Fruit fly (Drosophila melanogaster) whole organism, embryonic: ENCODE measurements around the gene CG33664.

Experiments used
- Atf3 ChIP-seq: fragments of 200-800 bp; sonication (Bioruptor generic); optimal IDR thresholded peaks from 3 replicates; lab custom pipeline; 2016; ENCODE audit warnings: missing biosample characterization, missing genetic modification characterization
- CG10147 ChIP-seq: fragments of 200-800 bp; sonication (Bioruptor generic); optimal IDR thresholded peaks from 2 replicates; lab custom pipeline; 2019; ENCODE audit warnings: missing biosample characterization, mild to moderate bottlenecking, missing genetic modification characterization, moderate library complexity
- CG10959 ChIP-seq: fragments of 200-800 bp; sonication (Bioruptor generic); IDR thresholded peaks from 2 replicates; pipeline ENCODE4 v1.3.6; 2022; ENCODE audit warnings: missing biosample characterization, missing genetic modification characterization
- CG11504 ChIP-seq: fragments of 200-800 bp; sonication (Bioruptor generic); optimal IDR thresholded peaks from 3 replicates; lab custom pipeline; 2019; ENCODE audit warnings: missing biosample characterization, mild to moderate bottlenecking, missing genetic modification characterization, moderate library complexity
- CG12219 ChIP-seq: fragments of 200-800 bp; sonication (Bioruptor generic); optimal IDR thresholded peaks from 3 replicates; lab custom pipeline; 2018; ENCODE audit warnings: missing biosample characterization, mild to moderate bottlenecking, missing genetic modification characterization
- CG14441 ChIP-seq: fragments of 200-800 bp; sonication (Bioruptor generic); IDR thresholded peaks from 2 replicates; pipeline ENCODE4 v1.3.6; 2022; ENCODE audit warnings: missing biosample characterization, missing genetic modification characterization
- CG30020 ChIP-seq: fragments of 200-800 bp; optimal IDR thresholded peaks from 2 replicates; lab custom pipeline; 2019; ENCODE audit warnings: missing biosample characterization, mild to moderate bottlenecking, missing genetic modification characterization, moderate library complexity
- CG34376 ChIP-seq: fragments of 200-800 bp; sonication (Bioruptor generic); optimal IDR thresholded peaks from 2 replicates; lab custom pipeline; 2018; ENCODE audit warnings: missing biosample characterization, mild to moderate bottlenecking, missing genetic modification characterization
- CG3726 ChIP-seq: fragments of 200-800 bp; sonication (Bioruptor generic); IDR thresholded peaks from 3 replicates; pipeline ENCODE4, ENCODE4 v1.3.6; 2022; ENCODE audit warnings: missing biosample characterization, missing genetic modification characterization
- CG3847 ChIP-seq: fragments of 200-800 bp; sonication (Bioruptor generic); IDR thresholded peaks from 2 replicates; pipeline ENCODE4 v1.3.6; 2022; ENCODE audit warnings: missing biosample characterization, missing genetic modification characterization
- CG4360 ChIP-seq: fragments of 200-800 bp; sonication (Bioruptor generic); IDR thresholded peaks from 2 replicates; pipeline ENCODE4 v1.3.6; 2022; ENCODE audit warnings: missing biosample characterization, missing genetic modification characterization
- CG5180 ChIP-seq: fragments of 200-800 bp; sonication (Bioruptor generic); optimal IDR thresholded peaks from 3 replicates; lab custom pipeline; 2017; ENCODE audit warnings: missing biosample characterization, missing genetic modification characterization, mild to moderate bottlenecking, moderate library complexity, missing genetic modification reagents
- CG6791 ChIP-seq: fragments of 200-800 bp; sonication (Bioruptor generic); IDR thresholded peaks from 3 replicates; pipeline ENCODE4 v1.3.6; 2022; ENCODE audit warnings: missing biosample characterization, missing genetic modification characterization; ENCODE audit not compliant: partially characterized antibody
- CG9932 ChIP-seq: fragments of 200-800 bp; sonication (Bioruptor generic); IDR thresholded peaks from 2 replicates; pipeline ENCODE4 v1.3.6; 2022; ENCODE audit warnings: missing biosample characterization, missing genetic modification characterization
- CrebB ChIP-seq: fragments of 200-800 bp; sonication (Bioruptor generic); optimal IDR thresholded peaks from 3 replicates; lab custom pipeline; 2018; ENCODE audit warnings: missing biosample characterization, mild to moderate bottlenecking, missing genetic modification characterization
- D19A ChIP-seq: fragments of 200-800 bp; optimal IDR thresholded peaks from 3 replicates; lab custom pipeline; 2019; ENCODE audit warnings: missing biosample characterization, mild to moderate bottlenecking, missing genetic modification characterization, moderate library complexity
- E2f1 ChIP-seq: fragments of 200-800 bp; sonication (Bioruptor generic); IDR thresholded peaks from 2 replicates; pipeline ENCODE4 v1.3.6; 2022; ENCODE audit warnings: missing biosample characterization, missing genetic modification characterization
- Ets65A ChIP-seq: fragments of 200-800 bp; sonication (Bioruptor generic); peaks from one replicate; lab custom pipeline; 2016; ENCODE audit warnings: missing biosample characterization, missing genetic modification characterization
- Fer2 ChIP-seq: fragments of 200-800 bp; sonication (Bioruptor generic); optimal IDR thresholded peaks from 2 replicates; lab custom pipeline; 2018; ENCODE audit warnings: missing biosample characterization, mild to moderate bottlenecking, missing genetic modification characterization, moderate library complexity
- Gsc ChIP-seq: fragments of 200-800 bp; sonication (Bioruptor generic); IDR thresholded peaks from 2 replicates; pipeline ENCODE4 v1.3.6; 2022; ENCODE audit warnings: missing biosample characterization, missing genetic modification characterization
- PHDP ChIP-seq: fragments of 200-800 bp; sonication (Bioruptor generic); optimal IDR thresholded peaks from 3 replicates; lab custom pipeline; 2018; ENCODE audit warnings: missing biosample characterization, mild to moderate bottlenecking, missing genetic modification characterization, moderate library complexity
- Sin3A ChIP-seq: fragments of >200 bp; optimal IDR thresholded peaks from 2 replicates; lab custom pipeline; 2018
- Sox102F ChIP-seq: fragments of 200-800 bp; sonication (Bioruptor generic); optimal IDR thresholded peaks from 2 replicates; lab custom pipeline; 2018; ENCODE audit warnings: missing biosample characterization, mild to moderate bottlenecking, missing genetic modification characterization, moderate library complexity
- Sry-δ ChIP-seq: fragments of 200-800 bp; sonication (Bioruptor generic); optimal IDR thresholded peaks from 2 replicates; lab custom pipeline; 2016; ENCODE audit warnings: missing biosample characterization, missing genetic modification characterization
- Stat92E ChIP-seq, 3 experiments: fragments of >200 bp in 2 of 3; fragments of 200-800 bp in 1 of 3; sonication (Bioruptor generic) in 1 of 3; optimal IDR thresholded peaks; 2 replicates each; lab custom pipeline; 2017 to 2019; ENCODE audit warnings: missing biosample characterization in 3 of 3, missing genetic modification characterization in 3 of 3, mild to moderate bottlenecking in 1 of 3, moderate library complexity in 1 of 3
- amos ChIP-seq: fragments of 200-800 bp; sonication (Bioruptor generic); IDR thresholded peaks from 2 replicates; pipeline ENCODE4 v1.3.6; 2022; ENCODE audit warnings: missing biosample characterization, missing genetic modification characterization; ENCODE audit not compliant: partially characterized antibody
- dmrt11E ChIP-seq: fragments of 200-800 bp; sonication (Bioruptor generic); optimal IDR thresholded peaks from 3 replicates; lab custom pipeline; 2018; ENCODE audit warnings: missing biosample characterization, mild to moderate bottlenecking, missing genetic modification characterization, moderate library complexity
- dpn ChIP-seq, 2 experiments: fragments of 200-800 bp; sonication (Bioruptor generic); optimal IDR thresholded peaks; 3 replicates each; lab custom pipeline; 2016; ENCODE audit warnings: missing biosample characterization in 2 of 2, missing genetic modification characterization in 2 of 2
- hbn ChIP-seq: fragments of 200-800 bp; sonication (Bioruptor generic); IDR thresholded peaks from 2 replicates; pipeline ENCODE4 v1.3.6; 2022; ENCODE audit warnings: missing biosample characterization, missing genetic modification characterization; ENCODE audit not compliant: partially characterized antibody
- ind ChIP-seq: fragments of 200-800 bp; sonication (Bioruptor generic); optimal IDR thresholded peaks from 3 replicates; lab custom pipeline; 2016; ENCODE audit warnings: missing biosample characterization, missing genetic modification characterization
- kah ChIP-seq: fragments of 200-800 bp; sonication (Bioruptor generic); optimal IDR thresholded peaks from 2 replicates; lab custom pipeline; 2018; ENCODE audit warnings: missing biosample characterization, mild to moderate bottlenecking, missing genetic modification characterization
- kni ChIP-seq: fragments of 200-800 bp; sonication (Bioruptor generic); optimal IDR thresholded peaks from 3 replicates; lab custom pipeline; 2017; ENCODE audit warnings: mild to moderate bottlenecking, missing biosample characterization, missing genetic modification reagents, missing genetic modification characterization
- mirr ChIP-seq: fragments of 200-800 bp; sonication (Bioruptor generic); optimal IDR thresholded peaks from 3 replicates; lab custom pipeline; 2018; ENCODE audit warnings: missing biosample characterization, mild to moderate bottlenecking, missing genetic modification characterization
- nom ChIP-seq: fragments of 200-800 bp; sonication (Bioruptor generic); optimal IDR thresholded peaks from 2 replicates; lab custom pipeline; 2017; ENCODE audit warnings: missing biosample characterization, missing genetic modification characterization, mild to moderate bottlenecking, moderate library complexity, missing genetic modification reagents
- p53 ChIP-seq: fragments of 200-800 bp; sonication (Bioruptor generic); optimal IDR thresholded peaks from 2 replicates; lab custom pipeline; 2016; ENCODE audit warnings: missing biosample characterization, missing genetic modification characterization
- pan ChIP-seq, 4 experiments: fragments of >200 bp in 3 of 4; fragments of 200-800 bp in 1 of 4; sonication (Bioruptor generic) in 1 of 4; optimal IDR thresholded peaks in 3 of 4; IDR thresholded peaks in 1 of 4; 2 replicates each; pipeline versions ENCODE4 v1.3.6 to Lab custom; 2017 to 2022; ENCODE audit warnings: missing biosample characterization in 2 of 4, missing genetic modification characterization in 2 of 4, mixed read lengths in 1 of 4
- pros ChIP-seq: fragments of 200-800 bp; sonication (Bioruptor generic); optimal IDR thresholded peaks from 3 replicates; lab custom pipeline; 2019; ENCODE audit warnings: missing biosample characterization, mild to moderate bottlenecking, missing genetic modification characterization, moderate library complexity
- pum ChIP-seq: fragments of 200-800 bp; sonication (Bioruptor generic); optimal IDR thresholded peaks from 2 replicates; lab custom pipeline; 2016; ENCODE audit warnings: missing biosample characterization, missing genetic modification characterization
- row ChIP-seq: fragments of 200-800 bp; sonication (Bioruptor generic); IDR thresholded peaks from 3 replicates; pipeline ENCODE4 v1.3.6; 2022; ENCODE audit warnings: missing biosample characterization, missing genetic modification characterization
- sc ChIP-seq, 3 experiments: fragments of >200 bp in 2 of 3; fragments of 200-800 bp in 1 of 3; sonication (Bioruptor generic) in 1 of 3; optimal IDR thresholded peaks; 2 replicates in 2 of 3; 3 replicates in 1 of 3; lab custom pipeline; 2017; ENCODE audit warnings: mild to moderate bottlenecking in 1 of 3, missing biosample characterization in 1 of 3, missing genetic modification characterization in 1 of 3, missing genetic modification reagents in 1 of 3
- sens-2 ChIP-seq: fragments of 200-800 bp; sonication (Bioruptor generic); IDR thresholded peaks from 2 replicates; pipeline ENCODE4 v1.3.6; 2022; ENCODE audit warnings: missing biosample characterization, missing genetic modification characterization
- slp2 ChIP-seq: fragments of 200-800 bp; sonication (Bioruptor generic); optimal IDR thresholded peaks from 2 replicates; lab custom pipeline; 2016; ENCODE audit warnings: missing biosample characterization, missing genetic modification characterization
- sob ChIP-seq: fragments of 200-800 bp; sonication (Bioruptor generic); IDR thresholded peaks from 2 replicates; pipeline ENCODE4 v1.3.6; 2022; ENCODE audit warnings: missing biosample characterization, missing genetic modification characterization
- stwl ChIP-seq: fragments of 200-800 bp; sonication (Bioruptor generic); optimal IDR thresholded peaks from 3 replicates; lab custom pipeline; 2018; ENCODE audit warnings: missing biosample characterization, mild to moderate bottlenecking, missing genetic modification characterization, moderate library complexity
- sug ChIP-seq: fragments of 200-800 bp; optimal IDR thresholded peaks from 2 replicates; lab custom pipeline; 2019; ENCODE audit warnings: missing biosample characterization, mild to moderate bottlenecking, missing genetic modification characterization, moderate library complexity
- tap ChIP-seq: fragments of 200-800 bp; optimal IDR thresholded peaks from 3 replicates; lab custom pipeline; 2019; ENCODE audit warnings: missing biosample characterization, mild to moderate bottlenecking, missing genetic modification characterization, moderate library complexity
- tgo ChIP-seq: fragments of 200-800 bp; sonication (Bioruptor generic); IDR thresholded peaks from 3 replicates; pipeline ENCODE4 v1.3.6; 2022; ENCODE audit warnings: missing biosample characterization, missing genetic modification characterization
- ttk ChIP-seq: fragments of 200-800 bp; sonication (Bioruptor generic); IDR thresholded peaks from 2 replicates; pipeline ENCODE4 v2.1.2; 2022; ENCODE audit warnings: missing biosample characterization, missing genetic modification characterization
- twi ChIP-seq: fragments of 200-800 bp; optimal IDR thresholded peaks from 2 replicates; lab custom pipeline; 2019; ENCODE audit warnings: missing biosample characterization, mild to moderate bottlenecking, missing genetic modification characterization, moderate library complexity

The CG33664 gene

dm6 chrX:6346926-6347367 is 37.1 kb upstream of the CG33664 start, which contains the start of gene CG3847 (continued):
- TF ChIP-seq hbn (GFP tag; lab: Robert Waterston, UW) (peak; percentile 70), kah (no peak), CG11504 (peak; percentile 39), Atf3 (GFP tag; lab: Kevin White, UChicago) (no peak), ttk (GFP tag; lab: Robert Waterston, UW) (no peak), CG12219 (no peak), row (peak; percentile 48; the same call in 1 of the 3 replicates), CrebB (tag; lab: Kevin White, UChicago) (peak; percentile 15), dmrt11E (tag; lab: Kevin White, UChicago) (no peak), kni (peak; percentile 53), CG34376 (GFP tag; lab: Kevin White, UChicago) (peak; percentile 53), CG3726 (GFP tag; lab: Robert Waterston, UW) (no peak), E2f1 (GFP tag; lab: Robert Waterston, UW) (peak; percentile 54; the same call in 1 of the 2 replicates), mirr (GFP tag; lab: Kevin White, UChicago) (peak; percentile 26), Sry-δ (GFP tag; lab: Kevin White, UChicago) (peak; percentile 81), Sox102F (GFP tag; lab: Kevin White, UChicago) (no peak), sc (optimal IDR thresholded peaks at IDR 0.05; lab: Kevin White, UChicago) (no peak), sc (GFP tag; optimal IDR thresholded peaks at IDR 0.05; lab: Kevin White, UChicago) (no peak), tap (tag; lab: Kevin White, UChicago) (no peak), p53 (peak; percentile 19), CG14441 (GFP tag; lab: Robert Waterston, UW) (no peak), Fer2 (no peak), Gsc (GFP tag; lab: Robert Waterston, UW) (no peak), CG10959 (GFP tag; lab: Robert Waterston, UW) (no peak), Sin3A (peak; percentile 80), pan (optimal IDR thresholded peaks at IDR 0.05; lab: Kevin White, UChicago) (no peak), pan (GFP tag; optimal IDR thresholded peaks at IDR 0.05 in 1 of 2, IDR thresholded peaks at IDR 0.05 in 1 of 2) (peak in 1 of 2 experiments; percentile 29), sob (peak; percentile 72), Stat92E (GFP tag; optimal IDR thresholded peaks at IDR 0.05; lab: Kevin White, UChicago) (peak in 1 of 3 experiments; percentile 37), slp2 (no peak), CG6791 (peak; percentile 71; the same call in 2 of the 3 replicates), CG9932 (GFP tag; lab: Robert Waterston, UW) (peak; percentile 63), nom (GFP tag; lab: Kevin White, UChicago) (peak; percentile 43), dpn (GFP tag; optimal IDR thresholded peaks at IDR 0.05; lab: Kevin White, UChicago) (peak; percentile 58 to 60), stwl (tag; lab: Kevin White, UChicago) (peak; percentile 90), CG4360 (no peak), PHDP (no peak), CG5180 (GFP tag; lab: Kevin White, UChicago) (no peak), Ets65A (peak; percentile 88), sug (tag; lab: Kevin White, UChicago) (peak; percentile 55), pros (GFP tag; lab: Kevin White, UChicago) (no peak), D19A (tag; lab: Kevin White, UChicago) (no peak), ind (peak; percentile 26), pum (GFP tag; lab: Kevin White, UChicago) (peak; percentile 44), CG3847 (GFP tag; lab: Robert Waterston, UW) (peak; percentile 99), twi (peak; percentile 37), CG10147 (peak; percentile 42), amos (GFP tag; lab: Robert Waterston, UW) (peak; percentile 80), CG30020 (tag; lab: Kevin White, UChicago) (peak; percentile 37), tgo (GFP tag; lab: Robert Waterston, UW) (no peak), sens-2 (no peak)
